Worm (Caenorhabditis elegans) whole organism, late embryonic: ENCODE data around the gene srt-5.
"Not testable (repeated sequence)": the region's sequence is repeated elsewhere in the genome, so short reads cannot be mapped to it uniquely, and the experiment has no call there.

Experiments
- C08G9.2 ChIP-seq: sonication (generic microtip); optimal IDR thresholded peaks from 2 replicates; lab custom pipeline; 2016; ENCODE audit warnings: mild to moderate bottlenecking, missing genetic modification characterization, moderate library complexity, missing compliant biosample characterization
- T23F11.4 ChIP-seq: fragments of 200-800 bp; sonication (Bioruptor generic); optimal IDR thresholded peaks from 2 replicates; lab custom pipeline; 2018; ENCODE audit warnings: mild to moderate bottlenecking, missing genetic modification characterization, missing compliant biosample characterization
- Y22D7AL.16 ChIP-seq: sonication (generic microtip); optimal IDR thresholded peaks from 2 replicates; lab custom pipeline; 2016; ENCODE audit warnings: missing genetic modification characterization, missing compliant biosample characterization
- ahr-1 ChIP-seq: sonication (generic microtip); optimal IDR thresholded peaks from 2 replicates; lab custom pipeline; 2016; ENCODE audit warnings: missing genetic modification characterization, missing compliant biosample characterization
- ceh-14 ChIP-seq: sonication (generic microtip); optimal IDR thresholded peaks from 2 replicates; lab custom pipeline; 2016; ENCODE audit warnings: missing genotype, missing genetic modification characterization, missing compliant biosample characterization
- ceh-18 ChIP-seq: sonication (generic microtip); optimal IDR thresholded peaks from 2 replicates; lab custom pipeline; 2016; ENCODE audit warnings: missing genetic modification characterization, missing compliant biosample characterization
- ceh-30 ChIP-seq: fragments of 150-350 bp; optimal IDR thresholded peaks from 2 replicates; lab custom pipeline; 2014; ENCODE audit warnings: missing biosample characterization, missing genetic modification characterization
- ceh-45 ChIP-seq: fragments of 200-800 bp; sonication (Bioruptor generic); IDR thresholded peaks from 2 replicates; pipeline ENCODE4 v1.3.6; 2022; ENCODE audit warnings: missing genetic modification reagents, missing genetic modification characterization, missing compliant biosample characterization
- ceh-9 ChIP-seq: sonication (generic microtip); optimal IDR thresholded peaks from 2 replicates; lab custom pipeline; 2016; ENCODE audit warnings: mild to moderate bottlenecking, missing genetic modification characterization, inconsistent platforms, missing compliant biosample characterization
- che-1 ChIP-seq: sonication (generic microtip); optimal IDR thresholded peaks from 2 replicates; lab custom pipeline; 2016; ENCODE audit warnings: mild to moderate bottlenecking, missing genetic modification characterization, missing compliant biosample characterization
- dmd-4 ChIP-seq: sonication (generic microtip); optimal IDR thresholded peaks from 2 replicates; lab custom pipeline; 2016; ENCODE audit warnings: borderline replicate concordance, missing genetic modification characterization, missing compliant biosample characterization
- dve-1 ChIP-seq: sonication (generic microtip); optimal IDR thresholded peaks from 2 replicates; lab custom pipeline; 2017; ENCODE audit warnings: antibody characterized with exemption, mild to moderate bottlenecking, missing genetic modification characterization, missing compliant biosample characterization
- elt-2 ChIP-seq: sonication (generic microtip); optimal IDR thresholded peaks from 2 replicates; lab custom pipeline; 2016; ENCODE audit warnings: missing genetic modification reagents, missing genetic modification characterization, missing compliant biosample characterization
- elt-4 ChIP-seq: sonication (generic microtip); optimal IDR thresholded peaks from 2 replicates; lab custom pipeline; 2016; ENCODE audit warnings: missing genetic modification characterization, missing compliant biosample characterization
- eyg-1 ChIP-seq: sonication (generic microtip); optimal IDR thresholded peaks from 2 replicates; lab custom pipeline; 2016; ENCODE audit warnings: missing genotype, missing genetic modification characterization, missing compliant biosample characterization
- fkh-10 ChIP-seq: fragments of 150-350 bp; optimal IDR thresholded peaks from 2 replicates; lab custom pipeline; 2014; ENCODE audit warnings: missing biosample characterization, missing genetic modification reagents, missing genetic modification characterization
- fkh-6 ChIP-seq: sonication (generic microtip); optimal IDR thresholded peaks from 2 replicates; lab custom pipeline; 2016; ENCODE audit warnings: missing genetic modification characterization, missing compliant biosample characterization
- hlh-13 ChIP-seq: fragments of 200-800 bp; sonication (Bioruptor generic); optimal IDR thresholded peaks from 2 replicates; lab custom pipeline; 2018; ENCODE audit warnings: mild to moderate bottlenecking, missing genetic modification characterization, missing compliant biosample characterization
- hlh-15 ChIP-seq: sonication (generic microtip); optimal IDR thresholded peaks from 2 replicates; lab custom pipeline; 2016; ENCODE audit warnings: missing genetic modification characterization, missing compliant biosample characterization
- hlh-30 ChIP-seq: sonication (generic microtip); optimal IDR thresholded peaks from 2 replicates; lab custom pipeline; 2017; ENCODE audit warnings: antibody characterized with exemption, missing genetic modification characterization, missing compliant biosample characterization; ENCODE audit not compliant: insufficient read depth
- lim-6 ChIP-seq: sonication (generic microtip); optimal IDR thresholded peaks from 2 replicates; lab custom pipeline; 2016; ENCODE audit warnings: missing genetic modification characterization, missing compliant biosample characterization
- madf-2 ChIP-seq: sonication (generic microtip); optimal IDR thresholded peaks from 2 replicates; lab custom pipeline; 2017; ENCODE audit warnings: missing genetic modification characterization, missing compliant biosample characterization
- mec-3 ChIP-seq: sonication (generic microtip); optimal IDR thresholded peaks from 2 replicates; lab custom pipeline; 2016; ENCODE audit warnings: borderline replicate concordance, missing genetic modification characterization, missing compliant biosample characterization
- nfya-1 ChIP-seq: sonication (generic microtip); optimal IDR thresholded peaks from 2 replicates; lab custom pipeline; 2017; ENCODE audit warnings: missing genetic modification characterization, mild to moderate bottlenecking, missing compliant biosample characterization, antibody characterized with exemption, moderate library complexity
- nhr-232 ChIP-seq: sonication (generic microtip); optimal IDR thresholded peaks from 2 replicates; lab custom pipeline; 2016; ENCODE audit warnings: missing genetic modification characterization, missing compliant biosample characterization
- pqm-1 ChIP-seq: sonication (generic microtip); optimal IDR thresholded peaks from 2 replicates; lab custom pipeline; 2016; ENCODE audit warnings: missing genetic modification characterization, missing compliant biosample characterization
- pros-1 ChIP-seq: fragments of 150-350 bp; optimal IDR thresholded peaks from 2 replicates; lab custom pipeline; 2014; ENCODE audit warnings: missing biosample characterization, missing genetic modification reagents, missing genetic modification characterization
- sox-2 ChIP-seq: fragments of 200-800 bp; sonication (Bioruptor generic); IDR thresholded peaks from 2 replicates; pipeline ENCODE4 v1.3.6; 2022; ENCODE audit warnings: missing genetic modification reagents, missing genetic modification characterization, missing compliant biosample characterization
- syd-9 ChIP-seq: sonication (generic microtip); optimal IDR thresholded peaks from 2 replicates; lab custom pipeline; 2016; ENCODE audit warnings: mild to moderate bottlenecking, missing genetic modification characterization, moderate library complexity, missing compliant biosample characterization
- tbx-7 ChIP-seq: sonication (generic microtip); optimal IDR thresholded peaks from 2 replicates; lab custom pipeline; 2016; ENCODE audit warnings: missing genotype, missing genetic modification characterization, missing compliant biosample characterization
- ttx-3 ChIP-seq: sonication (generic microtip); optimal IDR thresholded peaks from 2 replicates; lab custom pipeline; 2016; ENCODE audit warnings: missing genetic modification reagents, missing genetic modification characterization, missing compliant biosample characterization
- unc-42 ChIP-seq: sonication (generic microtip); optimal IDR thresholded peaks from 2 replicates; lab custom pipeline; 2016; ENCODE audit warnings: missing genotype, missing genetic modification characterization, missing compliant biosample characterization
- unc-86 ChIP-seq: sonication (generic microtip); optimal IDR thresholded peaks from 2 replicates; lab custom pipeline; 2016; ENCODE audit warnings: missing genetic modification characterization, missing compliant biosample characterization
- ztf-16 ChIP-seq: sonication (generic microtip); optimal IDR thresholded peaks from 2 replicates; lab custom pipeline; 2017; ENCODE audit warnings: missing genetic modification characterization, missing compliant biosample characterization

The srt-5 gene

ce11 chrV:3069101-3069500, 11.6 kb downstream of the srt-5 start, which contains the start of gene str-40:
str-40 (minus strand) TSS chrV:3069201.
- TF ChIP-seq ceh-30 (no peak), pros-1 (tag; lab: Kevin White, UChicago) (no peak)

ce11 chrV:3065928-3066327, 14.8 kb downstream of the srt-5 start, which contains the start of gene srh-185:
srh-185 (plus strand) TSS chrV:3066228.
- TF ChIP-seq elt-2 (tag; lab: Kevin White, UChicago) (no peak), T23F11.4 (GFP tag; lab: Kevin White, UChicago) (no peak), pqm-1 (tag; lab: Kevin White, UChicago) (no peak), ceh-9 (tag; lab: Kevin White, UChicago) (no peak), dve-1 (tag; lab: Kevin White, UChicago) (no peak), ceh-18 (tag; lab: Kevin White, UChicago) (no peak), che-1 (tag; lab: Kevin White, UChicago) (no peak), eyg-1 (tag; lab: Kevin White, UChicago) (no peak), ahr-1 (tag; lab: Kevin White, UChicago) (no peak), elt-4 (tag; lab: Kevin White, UChicago) (no peak), lim-6 (tag; lab: Kevin White, UChicago) (no peak), ceh-14 (no peak), mec-3 (tag; lab: Kevin White, UChicago) (no peak), ceh-30 (no peak), nfya-1 (tag; lab: Kevin White, UChicago) (no peak), hlh-13 (GFP tag; lab: Kevin White, UChicago) (no peak), fkh-10 (GFP tag; lab: Kevin White, UChicago) (no peak), ttx-3 (tag; lab: Kevin White, UChicago) (no peak)

DNA sequence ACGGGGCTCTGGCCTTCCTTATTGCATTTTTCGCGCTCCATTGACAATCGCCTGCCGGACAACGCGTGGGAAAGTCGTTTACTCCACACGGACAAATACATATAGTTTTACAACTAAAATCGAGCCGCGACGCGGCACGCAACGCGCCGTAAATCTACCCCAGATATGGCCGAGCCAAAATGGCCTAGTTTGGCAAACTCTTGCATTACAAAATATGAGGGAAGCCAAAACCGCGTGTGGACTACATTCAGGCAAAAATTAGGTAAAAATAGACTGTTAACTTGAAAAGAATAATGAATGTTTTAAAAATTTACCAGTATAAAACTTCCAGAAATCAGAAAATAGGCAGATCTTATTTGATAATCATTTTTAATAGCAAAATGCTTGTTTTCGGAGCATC, 16.3 kb downstream of the srt-5 start, which contains the start of gene srt-16:
Gene srt-16 (minus strand): TSS at position 101 of the 400 bp plus-strand sequence.
- TF ChIP-seq ztf-16, hlh-30, tbx-7 (tag; lab: Kevin White, UChicago): not testable (repeated sequence)

DNA sequence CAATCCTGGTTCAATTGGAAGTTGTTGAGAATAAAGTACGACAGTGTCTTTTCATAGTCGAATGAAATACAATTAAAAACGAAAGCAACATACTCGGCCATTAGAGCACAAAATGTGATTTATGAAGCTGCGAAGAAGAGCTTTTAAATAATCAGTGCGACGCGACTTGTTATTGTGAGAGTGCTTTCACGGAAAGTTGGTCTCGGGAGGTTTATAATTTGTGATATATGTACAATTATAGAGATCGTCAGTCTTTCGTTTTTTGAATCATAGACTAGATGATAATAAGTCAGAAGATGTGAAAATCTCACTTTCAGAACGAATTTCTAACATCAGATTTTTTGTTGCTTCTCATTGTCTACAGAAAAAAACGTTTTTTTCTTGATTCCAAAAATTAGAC, 18.6 kb downstream of the srt-5 start, which contains the start of gene srt-15:
Gene srt-15 (minus strand): TSS at position 101 of the 400 bp plus-strand sequence.
- TF ChIP-seq fkh-6 (tag; lab: Kevin White, UChicago) (no peak), nhr-232 (tag; lab: Kevin White, UChicago) (no peak), unc-86 (tag; lab: Kevin White, UChicago) (no peak), elt-4 (tag; lab: Kevin White, UChicago) (no peak), ceh-30 (no peak), Y22D7AL.16 (tag; lab: Kevin White, UChicago) (no peak), hlh-15 (tag; lab: Kevin White, UChicago) (no peak), ceh-45 (no peak)

- no peak for TF ChIP-seq fkh-6 (tag; lab: Kevin White, UChicago)
- no peak for TF ChIP-seq unc-86 (tag; lab: Kevin White, UChicago)
- no peak for TF ChIP-seq madf-2
- no peak for TF ChIP-seq ahr-1 (tag; lab: Kevin White, UChicago)
- no peak for TF ChIP-seq ceh-18 (tag; lab: Kevin White, UChicago)
- no peak for TF ChIP-seq dmd-4
- no peak for TF ChIP-seq syd-9 (tag; lab: Kevin White, UChicago)
- no peak for TF ChIP-seq fkh-10 (GFP tag; lab: Kevin White, UChicago)
- no peak for TF ChIP-seq sox-2
- no peak for TF ChIP-seq elt-2 (tag; lab: Kevin White, UChicago)
- no peak for TF ChIP-seq unc-42
- TF ChIP-seq C08G9.2 (tag; lab: Kevin White, UChicago), result no peak
Measured at ce11 chrV:3058996-3059395, 21.7 kb downstream of the srt-5 start, which contains the start of gene str-244. str-244 (minus strand) TSS chrV:3059096.
